Fruit fly (Drosophila melanogaster) whole organism, embryonic: ENCODE measurements around the gene Rsph1.

Experiments used
- Antp ChIP-seq: fragments of 200-800 bp; sonication (Bioruptor generic); optimal IDR thresholded peaks from 3 replicates; lab custom pipeline; 2016; ENCODE audit warnings: missing biosample characterization, missing genetic modification characterization
- Atf3 ChIP-seq: fragments of 200-800 bp; sonication (Bioruptor generic); optimal IDR thresholded peaks from 3 replicates; lab custom pipeline; 2016; ENCODE audit warnings: missing biosample characterization, missing genetic modification characterization
- BEAF-32 ChIP-seq: fragments of 200-800 bp; sonication (Bioruptor generic); optimal IDR thresholded peaks from 3 replicates; lab custom pipeline; 2017; ENCODE audit warnings: missing biosample characterization, missing genetic modification characterization, mild to moderate bottlenecking, moderate library complexity, missing genetic modification reagents
- CG10209 ChIP-seq: fragments of 200-800 bp; sonication (Bioruptor generic); optimal IDR thresholded peaks from 3 replicates; lab custom pipeline; 2017; ENCODE audit warnings: missing biosample characterization, mild to moderate bottlenecking, missing genetic modification characterization, missing genetic modification reagents
- CG1024 ChIP-seq: fragments of 200-800 bp; sonication (Bioruptor generic); IDR thresholded peaks from 2 replicates; pipeline ENCODE4 v1.3.6; 2022; ENCODE audit warnings: missing biosample characterization, missing genetic modification characterization
- CG12071 ChIP-seq: fragments of 200-800 bp; sonication (Bioruptor generic); optimal IDR thresholded peaks from 3 replicates; lab custom pipeline; 2018; ENCODE audit warnings: missing biosample characterization, mild to moderate bottlenecking, missing genetic modification characterization
- CG12769 ChIP-seq: fragments of 200-800 bp; sonication (Bioruptor generic); optimal IDR thresholded peaks from 2 replicates; lab custom pipeline; 2019; ENCODE audit warnings: missing biosample characterization, mild to moderate bottlenecking, missing genetic modification characterization, moderate library complexity
- CG15011 ChIP-seq: fragments of 200-800 bp; sonication (Bioruptor generic); optimal IDR thresholded peaks from 3 replicates; lab custom pipeline; 2018; ENCODE audit warnings: missing biosample characterization, mild to moderate bottlenecking, missing genetic modification characterization
- CG15479 ChIP-seq: fragments of 200-800 bp; sonication (Bioruptor generic); optimal IDR thresholded peaks from 3 replicates; lab custom pipeline; 2019; ENCODE audit warnings: missing biosample characterization, mild to moderate bottlenecking, missing genetic modification characterization, moderate library complexity
- CG17912 ChIP-seq: fragments of 200-800 bp; sonication (Bioruptor generic); optimal IDR thresholded peaks from 2 replicates; lab custom pipeline; 2018; ENCODE audit warnings: missing biosample characterization, mild to moderate bottlenecking, missing genetic modification characterization
- CG2120 ChIP-seq: fragments of 200-800 bp; sonication (Bioruptor generic); optimal IDR thresholded peaks from 3 replicates; lab custom pipeline; 2016; ENCODE audit warnings: missing biosample characterization, missing genetic modification characterization
- CG34422 ChIP-seq: fragments of 200-800 bp; sonication (Bioruptor generic); IDR thresholded peaks from 3 replicates; pipeline ENCODE4 v1.3.6; 2022; ENCODE audit warnings: missing biosample characterization, missing genetic modification characterization
- CG4360 ChIP-seq: fragments of 200-800 bp; sonication (Bioruptor generic); IDR thresholded peaks from 2 replicates; pipeline ENCODE4 v1.3.6; 2022; ENCODE audit warnings: missing biosample characterization, missing genetic modification characterization
- CG5180 ChIP-seq: fragments of 200-800 bp; sonication (Bioruptor generic); optimal IDR thresholded peaks from 3 replicates; lab custom pipeline; 2017; ENCODE audit warnings: missing biosample characterization, missing genetic modification characterization, mild to moderate bottlenecking, moderate library complexity, missing genetic modification reagents
- CG6689 ChIP-seq: fragments of 200-800 bp; sonication (Bioruptor generic); IDR thresholded peaks from 2 replicates; pipeline ENCODE4 v1.3.6; 2022; ENCODE audit warnings: missing biosample characterization, missing genetic modification characterization
- CG7372 ChIP-seq: fragments of 200-800 bp; sonication (Bioruptor generic); IDR thresholded peaks from 2 replicates; pipeline ENCODE4 v1.3.6; 2022; ENCODE audit warnings: missing biosample characterization, missing genetic modification characterization
- CG7987 ChIP-seq: fragments of 200-800 bp; sonication (Bioruptor generic); optimal IDR thresholded peaks from 2 replicates; lab custom pipeline; 2018; ENCODE audit warnings: missing biosample characterization, mild to moderate bottlenecking, missing genetic modification characterization, moderate library complexity
- CG9876 ChIP-seq: fragments of 200-800 bp; sonication (Bioruptor generic); optimal IDR thresholded peaks from 2 replicates; lab custom pipeline; 2016; ENCODE audit warnings: missing biosample characterization, missing genetic modification characterization
- D ChIP-seq, 2 experiments: fragments of 200-800 bp in 1 of 2; fragments of >200 bp in 1 of 2; sonication (Bioruptor generic) in 1 of 2; optimal IDR thresholded peaks; 2 replicates in 1 of 2; 3 replicates in 1 of 2; lab custom pipeline; 2017; ENCODE audit warnings: mild to moderate bottlenecking in 1 of 2, missing biosample characterization in 1 of 2, missing genetic modification characterization in 1 of 2, missing genetic modification reagents in 1 of 2
- Dbx ChIP-seq: fragments of 200-800 bp; sonication (Bioruptor generic); IDR thresholded peaks from 3 replicates; pipeline ENCODE4 v1.3.6; 2022; ENCODE audit warnings: missing biosample characterization, missing genetic modification characterization
- Dip3 ChIP-seq: fragments of 200-800 bp; sonication (Bioruptor generic); optimal IDR thresholded peaks from 3 replicates; lab custom pipeline; 2016; ENCODE audit warnings: missing biosample characterization, missing genetic modification characterization
- Fer1 ChIP-seq: fragments of 200-800 bp; sonication (Bioruptor generic); optimal IDR thresholded peaks from 2 replicates; lab custom pipeline; 2017; ENCODE audit warnings: missing biosample characterization, mild to moderate bottlenecking, missing genetic modification characterization
- Gsc ChIP-seq: fragments of 200-800 bp; sonication (Bioruptor generic); IDR thresholded peaks from 2 replicates; pipeline ENCODE4 v1.3.6; 2022; ENCODE audit warnings: missing biosample characterization, missing genetic modification characterization
- Gug ChIP-seq: fragments of 200-800 bp; sonication (Bioruptor generic); IDR thresholded peaks from 4 replicates; pipeline ENCODE4 v1.3.6; 2022; ENCODE audit warnings: missing biosample characterization, missing genetic modification characterization
- HmgZ ChIP-seq: fragments of 200-800 bp; sonication (Bioruptor generic); optimal IDR thresholded peaks from 2 replicates; lab custom pipeline; 2018; ENCODE audit warnings: missing biosample characterization, mild to moderate bottlenecking, missing genetic modification characterization
- Hmr ChIP-seq: fragments of 200-800 bp; sonication (Bioruptor generic); optimal IDR thresholded peaks from 3 replicates; lab custom pipeline; 2017; ENCODE audit warnings: mild to moderate bottlenecking, missing biosample characterization, missing genetic modification reagents, missing genetic modification characterization
- Med ChIP-seq: fragments of 200-800 bp; sonication (Bioruptor generic); peaks from one replicate; lab custom pipeline; 2016; ENCODE audit warnings: missing biosample characterization, missing genetic modification characterization, mild to moderate bottlenecking, inconsistent platforms, moderate library complexity
- Nf-YA ChIP-seq: fragments of 200-800 bp; sonication (Bioruptor generic); IDR thresholded peaks from 2 replicates; pipeline ENCODE4 v1.3.6; 2022; ENCODE audit warnings: missing biosample characterization, missing genetic modification characterization
- Sox102F ChIP-seq: fragments of 200-800 bp; sonication (Bioruptor generic); optimal IDR thresholded peaks from 2 replicates; lab custom pipeline; 2018; ENCODE audit warnings: missing biosample characterization, mild to moderate bottlenecking, missing genetic modification characterization, moderate library complexity
- Xbp1 ChIP-seq: fragments of 200-800 bp; sonication (Bioruptor generic); optimal IDR thresholded peaks from 3 replicates; lab custom pipeline; 2016; ENCODE audit warnings: missing biosample characterization, mild to moderate bottlenecking, missing genetic modification characterization
- YL-1 ChIP-seq: fragments of 200-800 bp; sonication (Bioruptor generic); optimal IDR thresholded peaks from 3 replicates; lab custom pipeline; 2017; ENCODE audit warnings: missing biosample characterization, mild to moderate bottlenecking, missing genetic modification characterization
- aop ChIP-seq: fragments of 200-800 bp; sonication (Bioruptor generic); IDR thresholded peaks from 2 replicates; pipeline ENCODE4 v1.3.6; 2022; ENCODE audit warnings: missing biosample characterization, missing genetic modification characterization
- az2 ChIP-seq: fragments of 200-800 bp; sonication (Bioruptor generic); optimal IDR thresholded peaks from 3 replicates; lab custom pipeline; 2016; ENCODE audit warnings: missing biosample characterization, missing genetic modification characterization
- ci ChIP-seq: fragments of 200-800 bp; sonication (Bioruptor generic); IDR thresholded peaks from 3 replicates; pipeline ENCODE4 v1.3.6; 2022; ENCODE audit warnings: missing biosample characterization, missing genetic modification characterization
- da ChIP-seq: fragments of 200-800 bp; sonication (Bioruptor generic); optimal IDR thresholded peaks from 2 replicates; lab custom pipeline; 2016; ENCODE audit warnings: missing biosample characterization, missing genetic modification characterization
- emc ChIP-seq: fragments of 200-800 bp; sonication (Bioruptor generic); optimal IDR thresholded peaks from 2 replicates; lab custom pipeline; 2016; ENCODE audit warnings: missing biosample characterization, missing genetic modification characterization
- her ChIP-seq: fragments of 200-800 bp; sonication (Bioruptor generic); optimal IDR thresholded peaks from 2 replicates; lab custom pipeline; 2016; ENCODE audit warnings: missing biosample characterization, missing genetic modification characterization
- lab ChIP-seq: fragments of 200-800 bp; sonication (Bioruptor generic); optimal IDR thresholded peaks from 3 replicates; lab custom pipeline; 2017; ENCODE audit warnings: missing biosample characterization, missing genetic modification characterization, mild to moderate bottlenecking, moderate library complexity, missing genetic modification reagents
- lov ChIP-seq, 2 experiments: fragments of 200-800 bp in 1 of 2; fragments of >200 bp in 1 of 2; sonication (Bioruptor generic) in 1 of 2; IDR thresholded peaks in 1 of 2; optimal IDR thresholded peaks in 1 of 2; 2 replicates in 1 of 2; 3 replicates in 1 of 2; pipeline versions ENCODE4 v1.3.6 to Lab custom; 2017 to 2022; ENCODE audit warnings: missing biosample characterization in 1 of 2, missing genetic modification characterization in 1 of 2
- nerfin-1 ChIP-seq: fragments of 200-800 bp; sonication (Bioruptor generic); optimal IDR thresholded peaks from 3 replicates; lab custom pipeline; 2019; ENCODE audit warnings: missing biosample characterization, mild to moderate bottlenecking, missing genetic modification characterization, moderate library complexity
- org-1 ChIP-seq: fragments of 200-800 bp; sonication (Bioruptor generic); optimal IDR thresholded peaks from 2 replicates; lab custom pipeline; 2017; ENCODE audit warnings: missing biosample characterization, missing genetic modification characterization
- p53 ChIP-seq: fragments of 200-800 bp; sonication (Bioruptor generic); optimal IDR thresholded peaks from 2 replicates; lab custom pipeline; 2016; ENCODE audit warnings: missing biosample characterization, missing genetic modification characterization
- repo ChIP-seq: fragments of 200-800 bp; sonication (Bioruptor generic); optimal IDR thresholded peaks from 2 replicates; lab custom pipeline; 2016; ENCODE audit warnings: missing biosample characterization, missing genetic modification characterization
- seq ChIP-seq: fragments of 200-800 bp; sonication (Bioruptor generic); IDR thresholded peaks from 2 replicates; pipeline ENCODE4 v1.3.6; 2022; ENCODE audit warnings: missing biosample characterization, missing genetic modification characterization
- tll ChIP-seq, 2 experiments: fragments of 200-800 bp in 1 of 2; fragments of >200 bp in 1 of 2; sonication (Bioruptor generic) in 1 of 2; optimal IDR thresholded peaks; 2 replicates each; lab custom pipeline; 2017 to 2019; ENCODE audit warnings: missing biosample characterization in 2 of 2, missing genetic modification characterization in 2 of 2, mild to moderate bottlenecking in 1 of 2, moderate library complexity in 1 of 2
- vnd ChIP-seq: fragments of 200-800 bp; sonication (Bioruptor generic); IDR thresholded peaks from 3 replicates; pipeline ENCODE4 v1.3.6; 2022; ENCODE audit warnings: missing biosample characterization, missing genetic modification characterization; ENCODE audit not compliant: partially characterized antibody
- vvl ChIP-seq: fragments of 200-800 bp; sonication (Bioruptor generic); IDR thresholded peaks from 2 replicates; pipeline ENCODE4 v1.3.6; 2022; ENCODE audit warnings: missing biosample characterization, missing genetic modification characterization
- wek ChIP-seq: fragments of 200-800 bp; sonication (Bioruptor generic); optimal IDR thresholded peaks from 3 replicates; lab custom pipeline; 2018; ENCODE audit warnings: missing biosample characterization, mild to moderate bottlenecking, missing genetic modification characterization, moderate library complexity
- wor ChIP-seq: fragments of 200-800 bp; sonication (Bioruptor generic); IDR thresholded peaks from 2 replicates; pipeline ENCODE4 v1.3.6; 2022; ENCODE audit warnings: missing biosample characterization, missing genetic modification characterization
- zen ChIP-seq: fragments of 200-800 bp; sonication (Bioruptor generic); optimal IDR thresholded peaks from 3 replicates; lab custom pipeline; 2018; ENCODE audit warnings: missing biosample characterization, mild to moderate bottlenecking, missing genetic modification characterization, moderate library complexity

The Rsph1 gene

dm6 chr2L:13205256-13205655 lies 22.0 kb downstream of the Rsph1 start (continued):
- peak; percentile 93 for TF ChIP-seq Med (GFP tag; lab: Kevin White, UChicago)
- TF ChIP-seq ci (GFP tag; lab: Robert Waterston, UW), result peak; percentile 80; the same call in 1 of the 3 replicates
- TF ChIP-seq CG5180 (GFP tag; lab: Kevin White, UChicago), result peak; percentile 38
- peak; percentile 26 for TF ChIP-seq wek (GFP tag; lab: Kevin White, UChicago)
- TF ChIP-seq CG4360, result no peak
- no peak for TF ChIP-seq Nf-YA
- TF ChIP-seq vnd (GFP tag; lab: Robert Waterston, UW), result no peak
- peak; percentile 99 for TF ChIP-seq CG7987 (GFP tag; lab: Kevin White, UChicago)
- no peak for TF ChIP-seq Gsc
- no peak for TF ChIP-seq D (optimal IDR thresholded peaks at IDR 0.05; lab: Kevin White, UChicago)
- peak; percentile 37 for TF ChIP-seq D (GFP tag; optimal IDR thresholded peaks at IDR 0.05; lab: Kevin White, UChicago)
- TF ChIP-seq CG34422 (GFP tag; lab: Robert Waterston, UW), result peak; percentile 70; the same call in 1 of the 3 replicates
- peak; percentile 3 for TF ChIP-seq CG10209 (GFP tag; lab: Kevin White, UChicago)
- TF ChIP-seq tll (GFP tag; optimal IDR thresholded peaks at IDR 0.05; lab: Kevin White, UChicago), result peak in 1 of 2 experiments; percentile 64
- no peak for TF ChIP-seq CG7372 (GFP tag; lab: Robert Waterston, UW)
- peak; percentile 44 for TF ChIP-seq Atf3 (GFP tag; lab: Kevin White, UChicago)
- TF ChIP-seq emc, result no peak
- peak; percentile 7 for TF ChIP-seq HmgZ
- no peak for TF ChIP-seq zen (tag; lab: Kevin White, UChicago)
- no peak for TF ChIP-seq CG1024 (GFP tag; lab: Robert Waterston, UW)
- TF ChIP-seq Fer1 (GFP tag; lab: Kevin White, UChicago), result peak; percentile 75
- peak; percentile 14 for TF ChIP-seq Sox102F (GFP tag; lab: Kevin White, UChicago)
- TF ChIP-seq Antp (GFP tag; lab: Kevin White, UChicago), result peak; percentile 12
- TF ChIP-seq Xbp1 (GFP tag; lab: Kevin White, UChicago), result peak; percentile 47
- TF ChIP-seq CG15479 (GFP tag; lab: Kevin White, UChicago), result peak; percentile 12
- peak; percentile 14 for TF ChIP-seq nerfin-1 (tag; lab: Kevin White, UChicago)
- no peak for TF ChIP-seq da
- peak; percentile 2 for TF ChIP-seq YL-1 (GFP tag; lab: Kevin White, UChicago)
- peak; percentile 17 for TF ChIP-seq lab (GFP tag; lab: Kevin White, UChicago)
- peak; percentile 55 for TF ChIP-seq Hmr (GFP tag; lab: Kevin White, UChicago)
- no peak for TF ChIP-seq CG6689 (GFP tag; lab: Robert Waterston, UW)
- peak; percentile 60; the same call in 1 of the 2 replicates for TF ChIP-seq vvl (GFP tag; lab: Robert Waterston, UW)
- no peak for TF ChIP-seq CG15011 (GFP tag; lab: Kevin White, UChicago)
- peak; percentile 25 for TF ChIP-seq p53 (GFP tag; lab: Kevin White, UChicago)
- no peak for TF ChIP-seq wor (GFP tag; lab: Robert Waterston, UW)
- no peak for TF ChIP-seq BEAF-32
- no peak for TF ChIP-seq aop (GFP tag; lab: Robert Waterston, UW)
- TF ChIP-seq seq (GFP tag; lab: Robert Waterston, UW), result no peak
- no peak for TF ChIP-seq Gug (GFP tag; lab: Robert Waterston, UW)
- TF ChIP-seq Dip3 (GFP tag; lab: Kevin White, UChicago), result peak; percentile 22
- TF ChIP-seq lov (optimal IDR thresholded peaks at IDR 0.05; lab: Kevin White, UChicago), result no peak
- TF ChIP-seq lov (GFP tag; IDR thresholded peaks at IDR 0.05; lab: Robert Waterston, UW), result peak; percentile 66; the same call in 1 of the 3 replicates
- TF ChIP-seq her (GFP tag; lab: Kevin White, UChicago), result no peak
- no peak for TF ChIP-seq az2 (GFP tag; lab: Kevin White, UChicago)
- TF ChIP-seq CG9876 (GFP tag; lab: Kevin White, UChicago), result peak; percentile 62
- peak; percentile 58; the same call in 1 of the 3 replicates for TF ChIP-seq Dbx
- TF ChIP-seq CG2120, result peak; percentile 5
- TF ChIP-seq org-1, result peak; percentile 6
- no peak for TF ChIP-seq repo (GFP tag; lab: Kevin White, UChicago)
- TF ChIP-seq CG12071 (GFP tag; lab: Kevin White, UChicago), result peak; percentile 61
- peak; percentile 85 for TF ChIP-seq CG12769
- peak; percentile 41 for TF ChIP-seq CG17912 (GFP tag; lab: Kevin White, UChicago)
